Fruit fly (Drosophila melanogaster) whole organism: Measurements from ENCODE around the gene CG31909.

Experiments
- CG8478 ChIP-seq: fragments of >200 bp; optimal IDR thresholded peaks from 2 replicates; lab custom pipeline; 2018; ENCODE audit warnings: inconsistent platforms
- Dll ChIP-seq: fragments of >200 bp; optimal IDR thresholded peaks from 2 replicates; lab custom pipeline; 2017
- pan ChIP-seq: fragments of >200 bp; optimal IDR thresholded peaks from 2 replicates; lab custom pipeline; 2017
- psq ChIP-seq: fragments of >200 bp; optimal IDR thresholded peaks from 2 replicates; lab custom pipeline; 2017

dm6 chr2L:7270270-7270669, 13.0 kb downstream of the CG31909 start:
- TF ChIP-seq CG8478 (lab: Kevin White, UChicago): no peak
- no peak for TF ChIP-seq Dll
- no peak for TF ChIP-seq pan (lab: Kevin White, UChicago)
- no peak for TF ChIP-seq psq
